1 worm cellular context compared by ENCODE assay signal in genomic region chrII:5181497-5181896, ce11.
TF ChIP-seq lines count a peak whose summit lies in the region.

No protein-coding gene starts in this region.

TF ChIP-seq in whole organism, L1 larva, 84 proteins besides CTCF, POLR2A, EP300 and RAD21 (continued from another document):
- TF ChIP-seq nhr-77 (tag; optimal IDR thresholded peaks at IDR 0.05; lab: Kevin White, UChicago) (no peak), jun-1 (tag; optimal IDR thresholded peaks at IDR 0.05; lab: Kevin White, UChicago) (peak; percentile 45), efl-1 (optimal IDR thresholded peaks at IDR 0.05; lab: Kevin White, UChicago) (peak; percentile 57 to 75), efl-1 (GFP tag; optimal IDR thresholded peaks at IDR 0.05 in 1 of 2; lab: Kevin White, UChicago) (peak; percentile 27 to 93), irx-1 (tag; optimal IDR thresholded peaks at IDR 0.05; lab: Kevin White, UChicago) (peak; percentile 41), nhr-84 (tag; optimal IDR thresholded peaks at IDR 0.05; lab: Kevin White, UChicago) (no peak), snu-23 (GFP tag; optimal IDR thresholded peaks at IDR 0.05; lab: Kevin White, UChicago) (peak; percentile 90), F16B12.6 (tag; optimal IDR thresholded peaks at IDR 0.05; lab: Kevin White, UChicago) (peak; percentile 32), hlh-17 (GFP tag; optimal IDR thresholded peaks at IDR 0.05; lab: Kevin White, UChicago; ENCODE audit: borderline replicate concordance) (no peak), unc-86 (tag; optimal IDR thresholded peaks at IDR 0.05; lab: Kevin White, UChicago) (peak; percentile 57), blmp-1 (tag; optimal IDR thresholded peaks at IDR 0.05; lab: Kevin White, UChicago) (peak; percentile 72), unc-62 (GFP tag; optimal IDR thresholded peaks at IDR 0.05; lab: Kevin White, UChicago) (no peak), tlp-1 (tag; optimal IDR thresholded peaks at IDR 0.05; lab: Kevin White, UChicago) (no peak), ama-1 (optimal IDR thresholded peaks at IDR 0.05; lab: Kevin White, UChicago) (no peak), fkh-4 (tag; optimal IDR thresholded peaks at IDR 0.05; lab: Kevin White, UChicago; ENCODE audit: borderline replicate concordance) (no peak), alr-1 (tag; optimal IDR thresholded peaks at IDR 0.05; lab: Kevin White, UChicago; ENCODE audit: borderline replicate concordance) (no peak), zag-1 (tag; optimal IDR thresholded peaks at IDR 0.05; lab: Kevin White, UChicago) (no peak), lin-14 (GFP tag; optimal IDR thresholded peaks at IDR 0.05; lab: Kevin White, UChicago) (peak; percentile 97), rnt-1 (tag; optimal IDR thresholded peaks at IDR 0.05; lab: Kevin White, UChicago) (peak; percentile 52), aly-2 (tag; optimal IDR thresholded peaks at IDR 0.05; lab: Kevin White, UChicago) (peak; percentile 6), ces-1 (GFP tag; optimal IDR thresholded peaks at IDR 0.05; lab: Kevin White, UChicago) (no peak), xbp-1 (tag; optimal IDR thresholded peaks at IDR 0.05; lab: Kevin White, UChicago) (peak; percentile 90), vab-15 (tag; optimal IDR thresholded peaks at IDR 0.05; lab: Kevin White, UChicago) (no peak)
